Fruit fly (Drosophila melanogaster): Measurements from ENCODE around the gene Cka.

Cka gene

DNA sequence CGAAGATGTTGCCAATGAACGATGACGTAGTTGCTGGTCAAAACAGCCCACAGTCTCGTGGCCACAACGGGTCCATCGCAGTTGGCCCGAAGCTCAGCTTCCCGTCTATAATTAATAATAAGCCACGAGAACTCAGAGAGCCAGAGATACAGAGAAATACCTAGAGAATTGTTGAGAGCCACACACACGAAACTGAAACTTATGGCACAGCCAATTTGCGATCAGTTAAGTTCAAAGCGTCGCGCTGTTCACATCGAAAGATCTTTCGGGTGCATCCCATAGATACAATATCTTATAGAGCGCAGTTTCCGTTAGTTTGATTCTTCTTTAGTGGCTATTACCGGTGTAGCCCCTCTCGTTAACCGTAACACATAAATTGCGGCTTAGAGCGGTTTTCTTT is 18.0 kb upstream of the Cka start:
- TF ChIP-seq Crg-1 (GFP tag; optimal IDR thresholded peaks at IDR 0.05) (no peak), CG12768 (GFP tag; optimal IDR thresholded peaks at IDR 0.05) (no peak), kay (GFP tag; ENCODE audit: borderline replicate concordance) (no peak), CG11617 (GFP tag; optimal IDR thresholded peaks at IDR 0.05) (no peak), CG7101 (tag; optimal IDR thresholded peaks at IDR 0.05) (no peak), CG5204 (GFP tag; optimal IDR thresholded peaks at IDR 0.05) (no peak), tj (GFP tag; optimal IDR thresholded peaks at IDR 0.05) (no peak), pad (GFP tag; optimal IDR thresholded peaks at IDR 0.05) (no peak), bab1 (GFP tag; optimal IDR thresholded peaks at IDR 0.05) (no peak), Clk (GFP tag; optimal IDR thresholded peaks at IDR 0.05) (no peak), cnc (optimal IDR thresholded peaks at IDR 0.05) (no peak), CG1620 (GFP tag; optimal IDR thresholded peaks at IDR 0.05) (no peak), toe (GFP tag; optimal IDR thresholded peaks at IDR 0.05) (no peak), Mnt (GFP tag; optimal IDR thresholded peaks at IDR 0.05) (no peak), CG33017 (tag; optimal IDR thresholded peaks at IDR 0.05) (no peak), CG14711 (tag; optimal IDR thresholded peaks at IDR 0.05) (no peak), CG7045 (GFP tag; optimal IDR thresholded peaks at IDR 0.05) (no peak)

DNA sequence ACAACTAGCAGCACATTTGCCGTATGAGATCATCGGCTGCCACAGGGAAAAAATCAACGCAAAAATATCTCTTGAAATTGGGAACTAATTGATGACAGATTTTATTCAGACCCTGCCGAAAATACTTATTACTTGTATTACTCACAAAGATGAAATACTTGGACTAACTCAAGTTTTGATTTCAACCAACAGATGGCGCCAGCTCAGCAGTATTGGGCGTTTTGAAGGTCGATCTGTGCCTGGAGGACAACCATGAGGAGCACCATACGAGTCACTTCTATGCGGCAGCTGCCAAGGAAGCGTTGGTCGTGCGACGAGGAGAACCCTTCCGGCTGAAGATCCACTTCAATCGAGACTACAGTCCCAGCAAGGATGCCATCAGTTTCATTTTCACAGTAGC is 6.2 kb upstream of the Cka start:
- no peak for TF ChIP-seq bab1 (GFP tag; optimal IDR thresholded peaks at IDR 0.05)
- no peak for TF ChIP-seq CG11617 (GFP tag; optimal IDR thresholded peaks at IDR 0.05)
- no peak for TF ChIP-seq kay (GFP tag; ENCODE audit: borderline replicate concordance)
- no peak for TF ChIP-seq CG7101 (tag; optimal IDR thresholded peaks at IDR 0.05)
- TF ChIP-seq cic (GFP tag; optimal IDR thresholded peaks at IDR 0.05) = no peak
- no peak for TF ChIP-seq Mnt (GFP tag; optimal IDR thresholded peaks at IDR 0.05)
- TF ChIP-seq CG12768 (GFP tag; optimal IDR thresholded peaks at IDR 0.05) = no peak

DNA sequence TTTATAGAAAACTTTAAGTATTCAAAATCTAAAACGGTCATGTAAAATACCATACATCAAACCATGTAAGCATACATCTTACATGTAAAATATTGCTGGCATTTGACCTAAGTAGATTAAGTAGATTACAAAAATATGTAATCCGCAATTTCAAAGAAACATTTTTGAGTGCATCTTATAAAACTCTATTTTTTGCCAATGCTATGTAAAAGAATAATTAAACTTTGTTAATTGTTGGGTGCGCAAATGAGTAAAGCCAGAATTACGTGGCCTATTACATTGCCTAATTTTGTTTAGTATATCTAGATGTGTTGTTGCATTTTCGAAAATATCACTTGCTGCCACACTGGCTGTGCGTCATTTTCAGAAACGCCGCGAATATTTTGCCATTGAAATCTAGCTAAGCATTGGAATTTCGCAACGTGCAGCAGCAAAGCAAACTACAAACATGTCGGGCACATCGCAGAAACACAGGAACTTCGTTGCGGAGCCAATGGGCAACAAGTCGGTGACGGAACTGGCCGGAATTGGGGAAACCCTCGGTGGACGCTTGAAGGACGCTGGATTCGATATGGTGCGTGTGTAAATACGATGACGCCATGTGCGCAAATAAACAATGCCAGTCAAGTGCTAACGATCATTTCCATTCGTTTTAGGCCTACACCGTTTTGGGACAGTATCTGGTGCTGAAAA is 1.2 kb upstream of the Cka start, which contains the start of gene baf:
baf (plus strand) TSS at position 303 of the 693 bp plus-strand sequence.
- no peak for TF ChIP-seq CG14711 (tag; optimal IDR thresholded peaks at IDR 0.05)
- TF ChIP-seq cic (GFP tag; optimal IDR thresholded peaks at IDR 0.05) = peak; percentile 40
- TF ChIP-seq Clk (GFP tag; optimal IDR thresholded peaks at IDR 0.05) = no peak
- TF ChIP-seq pad (GFP tag; optimal IDR thresholded peaks at IDR 0.05) = no peak
- TF ChIP-seq CG12768 (GFP tag; optimal IDR thresholded peaks at IDR 0.05) = no peak
- TF ChIP-seq ovo (GFP tag; optimal IDR thresholded peaks at IDR 0.05) = no peak
- no peak for TF ChIP-seq CG33017 (tag; optimal IDR thresholded peaks at IDR 0.05)
- TF ChIP-seq Mnt (GFP tag; optimal IDR thresholded peaks at IDR 0.05) = peak; percentile 40
- no peak for TF ChIP-seq CG5204 (GFP tag; optimal IDR thresholded peaks at IDR 0.05)
- TF ChIP-seq CG1620 (GFP tag; optimal IDR thresholded peaks at IDR 0.05) = no peak
- TF ChIP-seq Hr96 (GFP tag; optimal IDR thresholded peaks at IDR 0.05) = no peak

DNA sequence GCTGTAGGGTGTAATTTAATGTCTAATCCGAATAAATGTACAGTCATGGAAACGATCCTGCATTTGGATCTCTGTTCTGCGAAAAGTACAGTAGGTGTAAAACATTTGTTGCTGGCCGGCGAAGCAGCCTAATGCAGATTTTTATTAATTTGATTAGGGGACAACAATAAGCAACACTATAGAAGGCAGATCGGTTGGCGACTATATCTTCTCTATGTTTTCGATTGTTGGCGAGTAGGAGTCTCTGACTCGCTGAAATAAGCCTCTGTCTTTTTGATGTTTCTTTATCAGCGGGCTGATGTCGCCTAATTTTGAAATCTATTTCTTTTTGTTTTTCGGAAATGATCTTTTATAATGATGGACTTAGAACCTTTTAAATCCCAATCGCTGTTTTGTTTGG is 419 bp upstream of the Cka start:
- TF ChIP-seq CG14711 (tag; optimal IDR thresholded peaks at IDR 0.05) (no peak), cnc (optimal IDR thresholded peaks at IDR 0.05) (no peak), cic (GFP tag; optimal IDR thresholded peaks at IDR 0.05) (no peak), CG5204 (GFP tag; optimal IDR thresholded peaks at IDR 0.05) (no peak), CG11617 (GFP tag; optimal IDR thresholded peaks at IDR 0.05) (no peak), ovo (GFP tag; optimal IDR thresholded peaks at IDR 0.05) (no peak), Hr96 (GFP tag; optimal IDR thresholded peaks at IDR 0.05) (no peak), CG7045 (GFP tag; optimal IDR thresholded peaks at IDR 0.05) (no peak), CG1620 (GFP tag; optimal IDR thresholded peaks at IDR 0.05) (no peak), CG33017 (tag; optimal IDR thresholded peaks at IDR 0.05) (no peak), bab1 (GFP tag; optimal IDR thresholded peaks at IDR 0.05) (no peak), CG12768 (GFP tag; optimal IDR thresholded peaks at IDR 0.05) (no peak), Mnt (GFP tag; optimal IDR thresholded peaks at IDR 0.05) (no peak), Crg-1 (GFP tag; optimal IDR thresholded peaks at IDR 0.05) (no peak), toe (GFP tag; optimal IDR thresholded peaks at IDR 0.05) (no peak), pad (GFP tag; optimal IDR thresholded peaks at IDR 0.05) (no peak), Clk (GFP tag; optimal IDR thresholded peaks at IDR 0.05) (no peak)

DNA sequence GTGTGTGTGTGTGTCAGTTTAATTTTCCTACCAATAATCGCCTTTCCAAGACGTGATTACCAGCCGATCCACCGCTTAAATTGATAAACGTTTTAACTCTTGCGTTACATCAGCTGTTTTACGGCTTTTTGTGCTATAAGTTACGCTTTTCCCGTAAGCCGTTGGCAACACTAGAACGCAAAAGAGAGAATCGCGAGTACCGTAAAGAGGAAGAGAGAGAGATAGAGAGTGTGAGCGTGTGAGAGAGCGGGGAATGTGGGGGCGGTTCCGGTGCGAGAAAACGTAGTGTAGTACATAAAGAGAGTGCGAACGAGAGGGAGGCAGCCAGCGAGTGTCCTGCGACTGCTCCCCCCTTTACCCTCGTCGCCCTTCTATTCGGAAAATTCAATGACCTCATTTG is 1.1 kb downstream of the Cka start:
- TF ChIP-seq tj (GFP tag; optimal IDR thresholded peaks at IDR 0.05) (no peak), Mnt (GFP tag; optimal IDR thresholded peaks at IDR 0.05) (no peak), Hr96 (GFP tag; optimal IDR thresholded peaks at IDR 0.05) (no peak), CG1620 (GFP tag; optimal IDR thresholded peaks at IDR 0.05) (no peak), toe (GFP tag; optimal IDR thresholded peaks at IDR 0.05) (no peak), CG5204 (GFP tag; optimal IDR thresholded peaks at IDR 0.05) (no peak), CG11617 (GFP tag; optimal IDR thresholded peaks at IDR 0.05) (no peak), CG12768 (GFP tag; optimal IDR thresholded peaks at IDR 0.05) (peak; percentile 36), pad (GFP tag; optimal IDR thresholded peaks at IDR 0.05) (peak; percentile 72), kay (GFP tag; ENCODE audit: borderline replicate concordance) (no peak), Clk (GFP tag; optimal IDR thresholded peaks at IDR 0.05) (no peak), cic (GFP tag; optimal IDR thresholded peaks at IDR 0.05) (peak; percentile 29), Crg-1 (GFP tag; optimal IDR thresholded peaks at IDR 0.05) (no peak), CG7101 (tag; optimal IDR thresholded peaks at IDR 0.05) (peak; percentile 1), CG14711 (tag; optimal IDR thresholded peaks at IDR 0.05) (peak; percentile 74), bab1 (GFP tag; optimal IDR thresholded peaks at IDR 0.05) (peak; percentile 22), CG33017 (tag; optimal IDR thresholded peaks at IDR 0.05) (no peak), CG7045 (GFP tag; optimal IDR thresholded peaks at IDR 0.05) (no peak), cnc (optimal IDR thresholded peaks at IDR 0.05) (no peak), ovo (GFP tag; optimal IDR thresholded peaks at IDR 0.05) (no peak)

DNA sequence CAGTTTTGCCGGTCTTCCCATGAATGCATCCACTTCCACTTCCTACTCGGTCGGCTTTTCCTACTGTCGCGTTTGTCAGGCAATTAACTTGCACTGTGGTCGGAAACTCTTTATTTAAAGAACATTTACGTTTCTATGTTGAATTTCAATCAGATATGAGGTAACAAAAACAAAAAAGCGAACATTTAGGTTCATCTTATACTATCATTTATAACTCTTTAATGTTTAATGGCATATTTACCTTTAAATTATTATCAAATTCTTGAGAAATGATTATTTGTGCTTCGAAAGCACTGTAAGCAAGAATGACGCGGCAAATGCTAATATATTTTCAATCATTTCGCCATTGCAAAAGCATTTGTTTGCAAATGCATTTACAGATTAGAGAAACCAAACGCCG is 3.2 kb downstream of the Cka start:
- TF ChIP-seq CG7045 (GFP tag; optimal IDR thresholded peaks at IDR 0.05) = peak; percentile 18
- TF ChIP-seq ovo (GFP tag; optimal IDR thresholded peaks at IDR 0.05) = no peak
- peak in 1 of 2 experiments; percentile 71 for TF ChIP-seq cnc (optimal IDR thresholded peaks at IDR 0.05)
- peak; percentile 24 for TF ChIP-seq tj (GFP tag; optimal IDR thresholded peaks at IDR 0.05)
- TF ChIP-seq Clk (GFP tag; optimal IDR thresholded peaks at IDR 0.05) = no peak
- TF ChIP-seq CG33017 (tag; optimal IDR thresholded peaks at IDR 0.05) = peak; percentile 82
- peak; percentile 53 for TF ChIP-seq CG12768 (GFP tag; optimal IDR thresholded peaks at IDR 0.05)
- TF ChIP-seq kay (GFP tag; ENCODE audit: borderline replicate concordance) = no peak
- no peak for TF ChIP-seq CG5204 (GFP tag; optimal IDR thresholded peaks at IDR 0.05)
- peak; percentile 68 for TF ChIP-seq CG7101 (tag; optimal IDR thresholded peaks at IDR 0.05)
- TF ChIP-seq Mnt (GFP tag; optimal IDR thresholded peaks at IDR 0.05) = no peak
- TF ChIP-seq CG14711 (tag; optimal IDR thresholded peaks at IDR 0.05) = peak; percentile 44
- no peak for TF ChIP-seq Hr96 (GFP tag; optimal IDR thresholded peaks at IDR 0.05)
